Fruit fly (Drosophila melanogaster) whole organism, embryonic: ENCODE results near the gene bi.

Source experiments
- Abd-B ChIP-seq: fragments of 200-800 bp; sonication (Bioruptor generic); optimal IDR thresholded peaks from 2 replicates; lab custom pipeline; 2018; ENCODE audit warnings: missing biosample characterization, mild to moderate bottlenecking, missing genetic modification characterization, moderate library complexity
- CG30431 ChIP-seq: fragments of 200-800 bp; sonication (Bioruptor generic); optimal IDR thresholded peaks from 2 replicates; lab custom pipeline; 2017; ENCODE audit warnings: missing biosample characterization, missing genetic modification characterization
- CG8388 ChIP-seq: fragments of 200-800 bp; sonication (Bioruptor generic); optimal IDR thresholded peaks from 2 replicates; lab custom pipeline; 2019; ENCODE audit warnings: missing biosample characterization, mild to moderate bottlenecking, missing genetic modification characterization, moderate library complexity
- Fer3 ChIP-seq: fragments of 200-800 bp; sonication (Bioruptor generic); optimal IDR thresholded peaks from 2 replicates; lab custom pipeline; 2018; ENCODE audit warnings: missing biosample characterization, mild to moderate bottlenecking, missing genetic modification characterization, moderate library complexity
- Lhr ChIP-seq: fragments of 200-800 bp; sonication (Bioruptor generic); optimal IDR thresholded peaks from 3 replicates; lab custom pipeline; 2017; ENCODE audit warnings: mild to moderate bottlenecking, missing biosample characterization, missing genetic modification reagents, missing genetic modification characterization
- gsb-n ChIP-seq: fragments of 200-800 bp; sonication (Bioruptor generic); optimal IDR thresholded peaks from 3 replicates; lab custom pipeline; 2018; ENCODE audit warnings: missing biosample characterization, mild to moderate bottlenecking, missing genetic modification characterization
- insv ChIP-seq, 2 experiments: fragments of 200-800 bp; sonication (Bioruptor generic); optimal IDR thresholded peaks; 3 replicates each; lab custom pipeline; 2016 to 2018; ENCODE audit warnings: missing biosample characterization in 2 of 2, missing genetic modification characterization in 2 of 2
- jigr1 ChIP-seq: fragments of 200-800 bp; sonication (Bioruptor generic); IDR thresholded peaks from 3 replicates; pipeline ENCODE4 v1.3.6; 2022; ENCODE audit warnings: missing biosample characterization, missing genetic modification characterization
- psq ChIP-seq: fragments of 200-800 bp; sonication (Bioruptor generic); optimal IDR thresholded peaks from 2 replicates; lab custom pipeline; 2017; ENCODE audit warnings: missing biosample characterization, missing genetic modification characterization

dm6 chrX:4526754-4527153 is 114.1 kb downstream of the bi start:
- TF ChIP-seq insv (GFP tag; optimal IDR thresholded peaks at IDR 0.05; lab: Kevin White, UChicago) (no peak), CG30431 (GFP tag; lab: Kevin White, UChicago) (no peak), psq (GFP tag; lab: Kevin White, UChicago) (no peak), gsb-n (tag; lab: Kevin White, UChicago) (no peak), Lhr (GFP tag; lab: Kevin White, UChicago) (no peak), jigr1 (GFP tag; lab: Robert Waterston, UW) (no peak), CG8388 (GFP tag; lab: Kevin White, UChicago) (no peak), Fer3 (no peak), Abd-B (GFP tag; lab: Kevin White, UChicago) (no peak)
